Worm (Caenorhabditis elegans): ENCODE results near the gene cdr-6.

DNA sequence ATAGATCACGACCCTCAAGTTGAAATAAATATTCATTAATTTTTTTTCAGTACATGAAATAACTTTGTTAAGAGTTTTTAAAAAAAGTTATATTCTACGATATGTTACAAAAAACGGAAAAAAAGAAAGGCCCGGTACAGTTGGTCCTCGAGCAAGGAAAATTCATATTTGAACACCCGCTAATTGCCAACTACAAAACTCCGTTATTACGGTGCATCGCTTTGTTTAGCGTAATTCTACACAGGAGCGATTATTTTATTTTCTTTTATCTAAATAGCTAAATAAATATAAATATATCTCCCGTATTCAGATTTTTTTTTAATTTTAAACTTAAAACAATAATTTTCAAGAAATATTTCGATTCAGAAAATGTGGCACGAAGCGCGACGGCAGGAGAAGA is 36.9 kb upstream of the cdr-6 start, which contains the start of gene F28C1.1:
- TF ChIP-seq egl-27 (tag; optimal IDR thresholded peaks at IDR 0.05) (no peak), pha-4 (GFP tag; IDR thresholded peaks at IDR 0.05) (no peak), pha-4 (tag; optimal IDR thresholded peaks at IDR 0.05) (no peak), skn-1 (tag; optimal IDR thresholded peaks at IDR 0.05) (no peak), spr-3 (GFP tag; optimal IDR thresholded peaks at IDR 0.05) (no peak), pqm-1 (tag; optimal IDR thresholded peaks at IDR 0.05) (no peak), snpc-4 (tag; optimal IDR thresholded peaks at IDR 0.05) (no peak), T20F7.1 (GFP tag; optimal IDR thresholded peaks at IDR 0.05) (peak; percentile 93), ceh-82 (tag; optimal IDR thresholded peaks at IDR 0.05) (no peak), mxl-3 (GFP tag; optimal IDR thresholded peaks at IDR 0.05) (no peak)

Data from whole organism, L4 larva.